Worm (Caenorhabditis elegans): ENCODE results near the gene syx-16.

The syx-16 gene

DNA sequence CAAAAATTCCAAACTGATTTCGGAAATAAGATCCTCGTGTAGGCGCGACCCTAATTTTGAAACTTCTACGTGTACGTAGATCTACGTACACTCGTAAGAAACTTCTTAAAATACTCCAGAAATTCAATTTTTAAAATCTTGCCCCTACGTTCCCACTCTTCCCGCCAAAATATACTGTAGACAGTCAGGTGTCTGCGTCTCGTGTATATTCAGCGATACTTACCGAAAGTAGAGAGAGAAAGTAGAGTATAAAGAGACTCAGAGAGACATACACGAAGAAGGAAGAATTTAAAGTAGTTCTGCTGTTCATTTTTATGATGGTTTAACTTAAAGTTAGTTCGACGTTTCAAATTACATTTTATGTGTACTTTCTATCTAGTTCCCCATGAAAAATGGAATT is 15.6 kb downstream of the syx-16 start:
- TF ChIP-seq egl-5 (tag; optimal IDR thresholded peaks at IDR 0.05) (no peak), pha-4 (tag; optimal IDR thresholded peaks at IDR 0.05) (peak; percentile 3)

DNA sequence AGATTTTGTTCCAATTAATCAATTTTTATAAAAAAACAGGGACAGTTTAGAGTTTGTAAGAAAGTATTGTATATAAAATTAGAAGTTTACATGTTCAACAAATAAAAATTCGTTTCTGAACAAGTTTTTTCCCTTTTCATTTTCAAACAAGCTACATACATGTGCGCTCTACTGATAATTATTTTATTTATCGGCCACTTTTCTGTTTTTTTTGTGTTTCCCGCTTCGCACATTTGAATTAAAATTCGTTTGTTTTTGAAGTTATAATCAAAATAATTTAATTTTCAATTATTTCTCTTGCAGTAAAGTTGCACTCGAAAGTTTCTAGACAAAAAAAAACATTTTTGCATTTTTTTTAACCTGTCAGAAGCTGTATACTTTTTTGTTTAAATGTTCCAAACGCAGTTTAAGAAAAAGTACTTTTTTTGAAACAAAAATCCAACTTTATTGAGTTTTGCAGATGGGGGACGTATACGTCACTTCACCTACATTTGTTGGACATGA is 18.2 kb downstream of the syx-16 start, which contains the start of gene hira-1:
hira-1 (plus strand) TSS at position 454 of the 504 bp plus-strand sequence.
- TF ChIP-seq nhr-12 (tag; optimal IDR thresholded peaks at IDR 0.05): no peak
- peak; percentile 9 for TF ChIP-seq elt-2 (tag; optimal IDR thresholded peaks at IDR 0.05)
- TF ChIP-seq R02D3.7 (tag; optimal IDR thresholded peaks at IDR 0.05): no peak
- peak; percentile 52 for TF ChIP-seq nhr-23 (tag; optimal IDR thresholded peaks at IDR 0.05)
- TF ChIP-seq pha-4 (tag; optimal IDR thresholded peaks at IDR 0.05): peak; percentile 66
- peak; percentile 83 for TF ChIP-seq lin-15B (tag; optimal IDR thresholded peaks at IDR 0.05)
- TF ChIP-seq daf-12 (tag; optimal IDR thresholded peaks at IDR 0.05): no peak
- no peak for TF ChIP-seq ceh-9 (tag; optimal IDR thresholded peaks at IDR 0.05)
- peak; percentile 31 for TF ChIP-seq snpc-4 (tag; optimal IDR thresholded peaks at IDR 0.05)
- peak; percentile 3 for TF ChIP-seq hmg-11 (tag; optimal IDR thresholded peaks at IDR 0.05)
- TF ChIP-seq nhr-77 (tag; optimal IDR thresholded peaks at IDR 0.05): no peak
- peak; percentile 0 for TF ChIP-seq nfya-1 (tag; optimal IDR thresholded peaks at IDR 0.05; ENCODE audit: insufficient read depth)
- TF ChIP-seq skn-1 (tag; optimal IDR thresholded peaks at IDR 0.05): no peak
- no peak for TF ChIP-seq egl-27 (tag; optimal IDR thresholded peaks at IDR 0.05)
- no peak for TF ChIP-seq nhr-76 (tag; optimal IDR thresholded peaks at IDR 0.05)

DNA sequence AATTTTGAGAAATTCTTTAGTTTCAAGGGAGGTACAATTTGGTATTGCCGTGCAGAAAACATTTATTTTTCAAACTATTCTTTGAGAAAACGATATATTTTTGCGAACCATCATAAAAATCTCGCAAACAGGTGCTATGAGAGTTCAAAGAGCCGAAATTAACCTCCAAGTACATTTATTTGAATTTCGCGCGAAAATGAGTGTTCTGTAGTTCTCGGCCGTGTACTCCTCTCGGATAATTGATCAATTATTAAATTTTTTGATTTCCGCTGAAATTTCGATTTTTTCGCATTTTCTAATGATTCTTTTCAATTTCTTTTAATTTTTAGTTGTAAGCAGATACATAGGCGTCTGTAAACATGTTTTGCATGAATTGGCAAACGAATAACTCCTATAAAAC is 18.7 kb downstream of the syx-16 start:
- no peak for TF ChIP-seq nhr-77 (tag; optimal IDR thresholded peaks at IDR 0.05)
- peak; percentile 24 for TF ChIP-seq nfya-1 (tag; optimal IDR thresholded peaks at IDR 0.05; ENCODE audit: insufficient read depth)
- no peak for TF ChIP-seq elt-2 (tag; optimal IDR thresholded peaks at IDR 0.05)
- TF ChIP-seq hmg-11 (tag; optimal IDR thresholded peaks at IDR 0.05): no peak
- peak; percentile 44 for TF ChIP-seq nhr-23 (tag; optimal IDR thresholded peaks at IDR 0.05)
- no peak for TF ChIP-seq ceh-16 (tag; optimal IDR thresholded peaks at IDR 0.05)
- no peak for TF ChIP-seq nhr-28 (tag; optimal IDR thresholded peaks at IDR 0.05)
- peak; percentile 43 for TF ChIP-seq pha-4 (tag; optimal IDR thresholded peaks at IDR 0.05)
- TF ChIP-seq nhr-43 (tag; optimal IDR thresholded peaks at IDR 0.05; ENCODE audit: poor library complexity, severe bottlenecking): peak; percentile 41

DNA sequence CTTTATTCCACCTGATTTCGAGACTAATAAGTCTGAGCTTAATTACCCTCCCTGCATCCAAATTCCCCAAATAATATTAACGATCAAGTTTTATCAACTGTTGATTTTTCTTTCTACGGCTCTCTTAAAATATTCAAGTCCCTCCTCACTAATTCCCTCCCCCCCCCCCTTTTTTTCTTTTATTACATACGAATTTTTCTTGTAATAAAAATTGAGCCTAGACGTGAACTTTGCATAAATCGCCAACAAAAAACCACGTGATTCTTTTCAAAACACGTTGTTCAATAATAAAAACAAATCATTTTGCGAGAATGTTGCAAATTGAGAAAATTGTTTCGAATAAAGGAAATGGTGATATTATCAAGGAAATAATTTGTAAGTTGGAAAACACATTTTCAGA is 20.5 kb downstream of the syx-16 start, which contains the start of gene K10D2.8:
K10D2.8 (plus strand) TSS at position 301 of the 400 bp plus-strand sequence.
- no peak for TF ChIP-seq sea-2 (GFP tag; optimal IDR thresholded peaks at IDR 0.05)
- TF ChIP-seq ZK546.5 (tag; optimal IDR thresholded peaks at IDR 0.05): no peak
- TF ChIP-seq elt-3 (tag; optimal IDR thresholded peaks at IDR 0.05): no peak
- no peak for TF ChIP-seq nhr-23 (tag; optimal IDR thresholded peaks at IDR 0.05)
- TF ChIP-seq tbx-2 (tag; optimal IDR thresholded peaks at IDR 0.05): no peak
- TF ChIP-seq ztf-11 (tag; optimal IDR thresholded peaks at IDR 0.05): no peak
- TF ChIP-seq lin-15B (tag; optimal IDR thresholded peaks at IDR 0.05): no peak
- TF ChIP-seq lin-39 (tag; optimal IDR thresholded peaks at IDR 0.05): no peak
- no peak for TF ChIP-seq ceh-16 (tag; optimal IDR thresholded peaks at IDR 0.05)
- TF ChIP-seq unc-39 (tag; optimal IDR thresholded peaks at IDR 0.05): no peak
- TF ChIP-seq ceh-9 (tag; optimal IDR thresholded peaks at IDR 0.05): no peak
- no peak for TF ChIP-seq fos-1 (tag; optimal IDR thresholded peaks at IDR 0.05)
- TF ChIP-seq pha-4 (tag; optimal IDR thresholded peaks at IDR 0.05): no peak
- TF ChIP-seq mml-1 (tag; optimal IDR thresholded peaks at IDR 0.05): no peak
- TF ChIP-seq nhr-237 (tag; optimal IDR thresholded peaks at IDR 0.05): no peak
- TF ChIP-seq snpc-4 (tag; optimal IDR thresholded peaks at IDR 0.05): no peak
- TF ChIP-seq nhr-25 (tag; optimal IDR thresholded peaks at IDR 0.05): no peak
- no peak for TF ChIP-seq nhr-76 (tag; optimal IDR thresholded peaks at IDR 0.05)

DNA sequence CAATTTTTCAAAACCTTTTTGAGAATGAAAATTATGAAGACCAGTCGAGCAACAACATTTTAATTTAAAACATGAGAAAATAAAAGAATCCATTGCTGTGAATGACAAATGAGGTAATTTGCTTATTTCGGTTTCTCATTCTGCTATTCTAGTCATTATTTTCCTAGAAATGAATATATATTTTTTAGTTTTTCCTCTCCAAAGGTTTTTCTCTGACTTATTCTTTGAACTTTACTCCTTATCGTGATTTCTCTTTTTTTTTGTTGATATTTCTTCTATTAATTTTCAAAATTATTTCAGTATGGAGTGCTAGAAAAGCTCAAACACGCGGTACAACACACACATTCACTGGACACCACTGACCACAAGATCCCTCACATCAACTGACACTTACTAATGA is 23.3 kb downstream of the syx-16 start, which contains the start of gene pup-2:
pup-2 (plus strand) TSS at position 301 of the 400 bp plus-strand sequence.
- TF ChIP-seq pqm-1 (tag; optimal IDR thresholded peaks at IDR 0.05): no peak
- TF ChIP-seq lin-39 (tag; optimal IDR thresholded peaks at IDR 0.05): no peak
- TF ChIP-seq nhr-77 (tag; optimal IDR thresholded peaks at IDR 0.05): no peak
- TF ChIP-seq nhr-12 (tag; optimal IDR thresholded peaks at IDR 0.05): no peak
- TF ChIP-seq hmg-11 (tag; optimal IDR thresholded peaks at IDR 0.05): no peak

DNA sequence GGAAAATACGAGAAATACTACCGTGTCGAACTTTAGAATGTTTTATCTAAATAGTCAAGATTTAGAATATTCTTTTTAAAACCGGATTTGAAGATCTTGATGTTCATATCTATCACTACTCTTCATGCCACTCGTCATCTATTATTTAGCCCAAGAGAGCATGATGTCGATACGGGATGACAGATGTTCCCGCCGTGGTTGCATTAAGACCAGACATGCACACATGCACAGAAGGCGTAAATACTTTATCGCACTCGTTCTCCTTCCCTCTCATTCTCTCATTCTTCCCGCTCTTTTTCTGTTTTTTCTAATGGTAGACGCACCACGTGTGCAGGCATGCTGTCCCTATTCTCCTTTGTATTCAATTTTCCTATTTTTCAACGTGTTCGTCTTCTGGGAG is 25.5 kb downstream of the syx-16 start:
- TF ChIP-seq egl-27 (tag; optimal IDR thresholded peaks at IDR 0.05) (no peak), lin-39 (tag; optimal IDR thresholded peaks at IDR 0.05) (peak; percentile 43), ceh-82 (tag; optimal IDR thresholded peaks at IDR 0.05) (no peak)
